Fruit fly (Drosophila melanogaster) whole organism, wandering third instar larva: ENCODE measurements around the gene Sec71.
A peak's percentile ranks its signal among the peaks of the same experiment; 100 is the strongest.

Experiments
- CG32264 ChIP-seq: fragments of 200-800 bp; sonication (Bioruptor generic); optimal IDR thresholded peaks from 2 replicates; lab custom pipeline; 2016; ENCODE audit warnings: missing biosample characterization, missing genetic modification characterization
- Hr78 ChIP-seq: fragments of >200 bp; optimal IDR thresholded peaks from 2 replicates; lab custom pipeline; 2017; ENCODE audit warnings: missing biosample characterization, missing genetic modification characterization
- Hr83 ChIP-seq: fragments of 200-300 bp; sonication (Bioruptor generic); optimal IDR thresholded peaks from 2 replicates; lab custom pipeline; 2016; ENCODE audit warnings: missing biosample characterization, mild to moderate bottlenecking, missing genetic modification characterization, moderate library complexity; ENCODE audit not compliant: poor library complexity, severe bottlenecking
- dmrt93B ChIP-seq: fragments of 200-800 bp; sonication (Bioruptor generic); optimal IDR thresholded peaks from 2 replicates; lab custom pipeline; 2018; ENCODE audit warnings: missing biosample characterization, mild to moderate bottlenecking, missing genetic modification characterization
- ey ChIP-seq: fragments of 200-800 bp; sonication (Bioruptor generic); optimal IDR thresholded peaks from 2 replicates; lab custom pipeline; 2016; ENCODE audit warnings: missing biosample characterization, missing genetic modification characterization
- foxo ChIP-seq, 2 experiments: fragments of 200-800 bp; sonication (Bioruptor generic); optimal IDR thresholded peaks; 2 replicates in 1 of 2; 3 replicates in 1 of 2; lab custom pipeline; 2016 to 2017; ENCODE audit warnings: missing biosample characterization in 2 of 2, missing genetic modification characterization in 2 of 2
- sv ChIP-seq: fragments of 200-800 bp; sonication (Bioruptor generic); optimal IDR thresholded peaks from 3 replicates; lab custom pipeline; 2016; ENCODE audit warnings: missing biosample characterization, missing genetic modification characterization

dm6 chr2L:13838647-13839390, 45.5 kb downstream of the Sec71 start:
- TF ChIP-seq ey (GFP tag; lab: Kevin White, UChicago) (peak; percentile 13), CG32264 (no peak), foxo (GFP tag; optimal IDR thresholded peaks at IDR 0.05; lab: Kevin White, UChicago) (peak in 1 of 2 experiments; percentile 21), sv (GFP tag; lab: Kevin White, UChicago) (peak; percentile 14), Hr83 (GFP tag; lab: Kevin White, UChicago) (no peak), Hr78 (GFP tag; lab: Kevin White, UChicago) (no peak), dmrt93B (GFP tag; lab: Kevin White, UChicago) (no peak)
